Worm (Caenorhabditis elegans) whole organism, mixed stage, embryonic: ENCODE measurements around the gene flp-21.

ENCODE experiments used
- M03D4.4 ChIP-seq: sonication (generic microtip); optimal IDR thresholded peaks from 2 replicates; lab custom pipeline; 2017; ENCODE audit warnings: mild to moderate bottlenecking, missing genetic modification characterization, missing compliant biosample characterization
- bed-3 ChIP-seq: fragments of 200-800 bp; sonication (Bioruptor generic); optimal IDR thresholded peaks from 3 replicates; lab custom pipeline; 2018; ENCODE audit warnings: mild to moderate bottlenecking, missing genetic modification characterization, moderate library complexity, missing compliant biosample characterization
- blmp-1 ChIP-seq: fragments of 150-350 bp; optimal IDR thresholded peaks from 2 replicates; lab custom pipeline; 2014; ENCODE audit warnings: missing biosample characterization, missing genetic modification characterization
- ceh-43 ChIP-seq: fragments of 200-800 bp; sonication (Bioruptor generic); optimal IDR thresholded peaks from 2 replicates; lab custom pipeline; 2018; ENCODE audit warnings: mild to moderate bottlenecking, missing genetic modification characterization, moderate library complexity, missing compliant biosample characterization
- ceh-83 ChIP-seq: fragments of 200-800 bp; sonication (Bioruptor generic); optimal IDR thresholded peaks from 2 replicates; lab custom pipeline; 2018; ENCODE audit warnings: mild to moderate bottlenecking, missing genetic modification characterization, missing compliant biosample characterization
- ces-1 ChIP-seq: fragments of 150-350 bp; optimal IDR thresholded peaks from 2 replicates; lab custom pipeline; 2014; ENCODE audit warnings: missing biosample characterization, missing genetic modification reagents, missing genetic modification characterization
- cnd-1 ChIP-seq: fragments of 200-800 bp; sonication (Bioruptor generic); optimal IDR thresholded peaks from 2 replicates; lab custom pipeline; 2018; ENCODE audit warnings: mild to moderate bottlenecking, missing genetic modification characterization, missing compliant biosample characterization
- drap-1 ChIP-seq: fragments of 200-800 bp; sonication (Bioruptor generic); optimal IDR thresholded peaks from 3 replicates; lab custom pipeline; 2018; ENCODE audit warnings: mild to moderate bottlenecking, missing genetic modification characterization, missing compliant biosample characterization
- elt-1 ChIP-seq: sonication (generic microtip); optimal IDR thresholded peaks from 2 replicates; lab custom pipeline; 2017; ENCODE audit warnings: missing genetic modification characterization, mild to moderate bottlenecking, missing compliant biosample characterization, antibody characterized with exemption, moderate library complexity, borderline replicate concordance; ENCODE audit not compliant: insufficient read depth
- elt-3 ChIP-seq: fragments of 150-350 bp; optimal IDR thresholded peaks from 2 replicates; lab custom pipeline; 2014; ENCODE audit warnings: missing biosample characterization, missing genetic modification characterization
- flh-1 ChIP-seq: fragments of 200-800 bp; sonication (Bioruptor generic); optimal IDR thresholded peaks from 2 replicates; lab custom pipeline; 2018; ENCODE audit warnings: mild to moderate bottlenecking, missing genetic modification characterization, moderate library complexity, missing compliant biosample characterization
- ham-2 ChIP-seq: fragments of 200-800 bp; sonication (Bioruptor generic); optimal IDR thresholded peaks from 2 replicates; lab custom pipeline; 2018; ENCODE audit warnings: mild to moderate bottlenecking, missing genetic modification characterization, missing compliant biosample characterization
- hlh-1 ChIP-seq: fragments of 150-350 bp; optimal IDR thresholded peaks from 2 replicates; lab custom pipeline; 2014; ENCODE audit warnings: missing biosample characterization, missing genetic modification reagents, missing genetic modification characterization
- lin-13 ChIP-seq: fragments of 150-350 bp; optimal IDR thresholded peaks from 2 replicates; lab custom pipeline; 2014; ENCODE audit warnings: missing biosample characterization, missing genetic modification characterization
- lin-32 ChIP-seq: fragments of 200-800 bp; sonication (Bioruptor generic); optimal IDR thresholded peaks from 2 replicates; lab custom pipeline; 2018; ENCODE audit warnings: mild to moderate bottlenecking, missing genetic modification characterization, missing compliant biosample characterization
- lsy-2 ChIP-seq: fragments of 150-350 bp; optimal IDR thresholded peaks from 2 replicates; lab custom pipeline; 2014; ENCODE audit warnings: missing biosample characterization, missing genetic modification characterization
- mab-5 ChIP-seq: fragments of 150-350 bp; optimal IDR thresholded peaks from 2 replicates; lab custom pipeline; 2014; ENCODE audit warnings: missing biosample characterization, missing genetic modification characterization
- mep-1 ChIP-seq: fragments of 150-350 bp; optimal IDR thresholded peaks from 2 replicates; lab custom pipeline; 2017; ENCODE audit warnings: missing biosample characterization, missing genetic modification reagents, missing genetic modification characterization, inconsistent platforms
- mls-2 ChIP-seq: sonication (generic microtip); optimal IDR thresholded peaks from 2 replicates; lab custom pipeline; 2016; ENCODE audit warnings: mild to moderate bottlenecking, missing genetic modification characterization, moderate library complexity, missing compliant biosample characterization
- nhr-12 ChIP-seq: fragments of 150-350 bp; optimal IDR thresholded peaks from 2 replicates; lab custom pipeline; 2014; ENCODE audit warnings: missing biosample characterization, missing genetic modification characterization
- nhr-28 ChIP-seq: fragments of 150-350 bp; optimal IDR thresholded peaks from 2 replicates; lab custom pipeline; 2014; ENCODE audit warnings: missing biosample characterization, missing genetic modification characterization
- nhr-76 ChIP-seq: sonication (generic microtip); optimal IDR thresholded peaks from 2 replicates; lab custom pipeline; 2017; ENCODE audit warnings: missing biosample characterization, missing genetic modification characterization
- pha-4 ChIP-seq: fragments of 150-350 bp; optimal IDR thresholded peaks from 2 replicates; lab custom pipeline; 2018; ENCODE audit warnings: missing biosample characterization, missing genetic modification reagents, missing genetic modification characterization
- sem-2 ChIP-seq: fragments of 200-800 bp; sonication (Bioruptor generic); optimal IDR thresholded peaks from 2 replicates; lab custom pipeline; 2018; ENCODE audit warnings: mild to moderate bottlenecking, missing genetic modification characterization, missing compliant biosample characterization
- snpc-4 ChIP-seq: fragments of 150-350 bp; optimal IDR thresholded peaks from 2 replicates; lab custom pipeline; 2014; ENCODE audit warnings: missing biosample characterization, missing genetic modification characterization
- sptf-1 ChIP-seq: sonication (generic microtip); optimal IDR thresholded peaks from 2 replicates; lab custom pipeline; 2017; ENCODE audit warnings: mild to moderate bottlenecking, missing genetic modification characterization, moderate library complexity, missing compliant biosample characterization
- tbx-8 ChIP-seq: fragments of 200-800 bp; sonication (Bioruptor generic); optimal IDR thresholded peaks from 2 replicates; lab custom pipeline; 2018; ENCODE audit warnings: mild to moderate bottlenecking, missing genetic modification characterization, moderate library complexity, missing compliant biosample characterization
- unc-120 ChIP-seq: sonication (generic microtip); optimal IDR thresholded peaks from 2 replicates; lab custom pipeline; 2017; ENCODE audit warnings: missing genetic modification characterization, missing compliant biosample characterization; ENCODE audit not compliant: poor library complexity, severe bottlenecking
- unc-62 ChIP-seq: fragments of 150-350 bp; optimal IDR thresholded peaks from 2 replicates; lab custom pipeline; 2014; ENCODE audit warnings: missing biosample characterization, missing genetic modification reagents, missing genetic modification characterization
- zip-8 ChIP-seq: fragments of 150-350 bp; optimal IDR thresholded peaks from 2 replicates; lab custom pipeline; 2014; ENCODE audit warnings: missing biosample characterization, missing genetic modification characterization
- ztf-11 ChIP-seq: fragments of 150-350 bp; optimal IDR thresholded peaks from 2 replicates; lab custom pipeline; 2014; ENCODE audit warnings: missing biosample characterization, missing genetic modification characterization

flp-21 gene

ce11 chrV:7786639-7787038, 6.5 kb upstream of the flp-21 start:
- TF ChIP-seq flh-1 (GFP tag; lab: Kevin White, UChicago) (no peak), lin-32 (no peak), mab-5 (tag; lab: Kevin White, UChicago) (no peak), sem-2 (GFP tag; lab: Kevin White, UChicago) (no peak)

- no peak for TF ChIP-seq mls-2 (tag; lab: Kevin White, UChicago)
- TF ChIP-seq ces-1 (GFP tag; lab: Kevin White, UChicago) = no peak
- no peak for TF ChIP-seq unc-120
- TF ChIP-seq unc-62 (GFP tag; lab: Kevin White, UChicago) = no peak
- TF ChIP-seq, all 35 proteins: peak for 0
Observed at ce11 chrV:7798079-7798478, 4.9 kb downstream of the flp-21 start, which contains the start of gene ZK742.7. Gene ZK742.7 (plus strand): TSS chrV:7798379.

ce11 chrV:7803563-7803962, 10.4 kb downstream of the flp-21 start:
- no peak for TF ChIP-seq ztf-11 (tag; lab: Kevin White, UChicago)
- TF ChIP-seq bed-3 (GFP tag; lab: Kevin White, UChicago) = no peak
- TF ChIP-seq sptf-1 (tag; lab: Kevin White, UChicago) = no peak
- TF ChIP-seq unc-62 (GFP tag; lab: Kevin White, UChicago) = no peak
- TF ChIP-seq cnd-1 (tag; lab: Kevin White, UChicago) = no peak
- no peak for TF ChIP-seq pha-4 (tag; lab: Kevin White, UChicago)
- TF ChIP-seq ham-2 (GFP tag; lab: Kevin White, UChicago) = no peak
- no peak for TF ChIP-seq mls-2 (tag; lab: Kevin White, UChicago)
- no peak for TF ChIP-seq mab-5 (tag; lab: Kevin White, UChicago)
- no peak for TF ChIP-seq drap-1 (GFP tag; lab: Kevin White, UChicago)
- TF ChIP-seq lin-32 = no peak
- no peak for TF ChIP-seq mep-1 (tag; lab: Kevin White, UChicago)
- TF ChIP-seq elt-1 (tag; lab: Kevin White, UChicago) = no peak
- no peak for TF ChIP-seq snpc-4

ce11 chrV:7804064-7804800, 11.1 kb downstream of the flp-21 start, which contains the start of gene uvs-1:
Gene uvs-1 (minus strand): TSS chrV:7804208.
- no peak for TF ChIP-seq bed-3 (GFP tag; lab: Kevin White, UChicago)
- TF ChIP-seq lsy-2 (tag; lab: Kevin White, UChicago) = peak; percentile 23
- no peak for TF ChIP-seq M03D4.4 (tag; lab: Kevin White, UChicago)
- TF ChIP-seq nhr-28 (tag; lab: Kevin White, UChicago) = no peak
- TF ChIP-seq mep-1 (tag; lab: Kevin White, UChicago) = peak; percentile 14
- no peak for TF ChIP-seq elt-3 (tag; lab: Kevin White, UChicago)
- no peak for TF ChIP-seq cnd-1 (tag; lab: Kevin White, UChicago)
- TF ChIP-seq nhr-12 (tag; lab: Kevin White, UChicago) = no peak
- no peak for TF ChIP-seq unc-120
- no peak for TF ChIP-seq tbx-8
- TF ChIP-seq zip-8 (tag; lab: Kevin White, UChicago) = no peak
- no peak for TF ChIP-seq blmp-1 (tag; lab: Kevin White, UChicago)
- TF ChIP-seq mls-2 (tag; lab: Kevin White, UChicago) = no peak
- TF ChIP-seq ceh-83 = no peak
- TF ChIP-seq drap-1 (GFP tag; lab: Kevin White, UChicago) = no peak
- no peak for TF ChIP-seq snpc-4
- peak; percentile 62 for TF ChIP-seq hlh-1 (tag; lab: Kevin White, UChicago)

ce11 chrV:7804801-7805163, 11.6 kb downstream of the flp-21 start, which contains the start of gene xpo-1:
Gene xpo-1 (plus strand): TSS chrV:7805064.
- no peak for TF ChIP-seq pha-4 (tag; lab: Kevin White, UChicago)
- TF ChIP-seq hlh-1 (tag; lab: Kevin White, UChicago) = no peak
- no peak for TF ChIP-seq flh-1 (GFP tag; lab: Kevin White, UChicago)
- no peak for TF ChIP-seq ces-1 (GFP tag; lab: Kevin White, UChicago)
- no peak for TF ChIP-seq tbx-8
- TF ChIP-seq nhr-76 = no peak
- no peak for TF ChIP-seq cnd-1 (tag; lab: Kevin White, UChicago)
- TF ChIP-seq lin-13 (tag; lab: Kevin White, UChicago) = no peak
- TF ChIP-seq nhr-28 (tag; lab: Kevin White, UChicago) = no peak
- TF ChIP-seq snpc-4 = no peak
- TF ChIP-seq ceh-43 (GFP tag; lab: Kevin White, UChicago) = no peak
- TF ChIP-seq blmp-1 (tag; lab: Kevin White, UChicago) = no peak
- TF ChIP-seq mab-5 (tag; lab: Kevin White, UChicago) = no peak
- TF ChIP-seq elt-1 (tag; lab: Kevin White, UChicago) = no peak
- no peak for TF ChIP-seq nhr-12 (tag; lab: Kevin White, UChicago)
